Worm (Caenorhabditis elegans): Measurements from ENCODE around the gene T05A8.8.

- TF ChIP-seq ztf-23 (GFP tag; IDR thresholded peaks at IDR 0.05) (no peak), cog-1 (tag; optimal IDR thresholded peaks at IDR 0.05) (no peak)
These were observed 5.8 kb upstream of the T05A8.8 start for ce11 chrII:2730647-2731046.
